Fruit fly (Drosophila melanogaster) whole organism, embryonic: Measurements from ENCODE around the gene Vti1a.
A peak's percentile ranks its signal among the peaks of the same experiment; 100 is the strongest.

Experiments
- ATbp ChIP-seq: fragments of 200-800 bp; sonication (Bioruptor generic); optimal IDR thresholded peaks from 2 replicates; lab custom pipeline; 2017; ENCODE audit warnings: missing biosample characterization, mild to moderate bottlenecking, missing genetic modification characterization, missing genetic modification reagents
- CG10366 ChIP-seq: fragments of 200-800 bp; sonication (Bioruptor generic); IDR thresholded peaks from 2 replicates; pipeline ENCODE4 v1.3.6; 2022; ENCODE audit warnings: missing biosample characterization, missing genetic modification characterization
- CG12659 ChIP-seq: fragments of 200-800 bp; sonication (Bioruptor generic); optimal IDR thresholded peaks from 3 replicates; lab custom pipeline; 2017; ENCODE audit warnings: mild to moderate bottlenecking, missing biosample characterization, missing genetic modification reagents, missing genetic modification characterization
- CG15073 ChIP-seq: fragments of 200-800 bp; sonication (Bioruptor generic); optimal IDR thresholded peaks from 2 replicates; lab custom pipeline; 2016; ENCODE audit warnings: missing biosample characterization, missing genetic modification characterization
- CG15514 ChIP-seq: fragments of 200-800 bp; sonication (Bioruptor generic); optimal IDR thresholded peaks from 3 replicates; lab custom pipeline; 2017; ENCODE audit warnings: missing biosample characterization, missing genetic modification characterization, mild to moderate bottlenecking, moderate library complexity, missing genetic modification reagents
- CG16813 ChIP-seq: fragments of 200-800 bp; sonication (Bioruptor generic); IDR thresholded peaks from 3 replicates; pipeline ENCODE4 v1.3.6; 2022; ENCODE audit warnings: missing biosample characterization, missing genetic modification characterization; ENCODE audit not compliant: partially characterized antibody
- CG1832 ChIP-seq: fragments of 200-800 bp; sonication (Bioruptor generic); optimal IDR thresholded peaks from 2 replicates; lab custom pipeline; 2017; ENCODE audit warnings: missing biosample characterization, mild to moderate bottlenecking, missing genetic modification characterization, inconsistent platforms
- CG34422 ChIP-seq: fragments of 200-800 bp; sonication (Bioruptor generic); IDR thresholded peaks from 3 replicates; pipeline ENCODE4 v1.3.6; 2022; ENCODE audit warnings: missing biosample characterization, missing genetic modification characterization
- CG4617 ChIP-seq: fragments of 200-800 bp; sonication (Bioruptor generic); optimal IDR thresholded peaks from 3 replicates; lab custom pipeline; 2016; ENCODE audit warnings: missing biosample characterization, missing genetic modification characterization, borderline replicate concordance
- CG6791 ChIP-seq: fragments of 200-800 bp; sonication (Bioruptor generic); IDR thresholded peaks from 3 replicates; pipeline ENCODE4 v1.3.6; 2022; ENCODE audit warnings: missing biosample characterization, missing genetic modification characterization; ENCODE audit not compliant: partially characterized antibody
- CG6854 ChIP-seq: fragments of 200-800 bp; sonication (Bioruptor generic); optimal IDR thresholded peaks from 3 replicates; lab custom pipeline; 2017; ENCODE audit warnings: missing biosample characterization, mild to moderate bottlenecking, missing genetic modification characterization
- CG9609 ChIP-seq: fragments of 200-800 bp; sonication (Bioruptor generic); optimal IDR thresholded peaks from 3 replicates; lab custom pipeline; 2016; ENCODE audit warnings: missing biosample characterization, missing genetic modification characterization
- CG9727 ChIP-seq: fragments of 200-800 bp; sonication (Bioruptor generic); optimal IDR thresholded peaks from 3 replicates; lab custom pipeline; 2017; ENCODE audit warnings: missing biosample characterization, mild to moderate bottlenecking, missing genetic modification characterization
- Deaf1 ChIP-seq: fragments of 200-800 bp; optimal IDR thresholded peaks from 3 replicates; lab custom pipeline; 2019; ENCODE audit warnings: missing biosample characterization, mild to moderate bottlenecking, missing genetic modification characterization, moderate library complexity
- Dll ChIP-seq: fragments of 200-800 bp; sonication (Bioruptor generic); IDR thresholded peaks from 4 replicates; pipeline ENCODE4 v1.3.6; 2022; ENCODE audit warnings: missing biosample characterization, missing genetic modification characterization; ENCODE audit not compliant: partially characterized antibody
- Doc2 ChIP-seq: fragments of 200-800 bp; sonication (Bioruptor generic); IDR thresholded peaks from 2 replicates; pipeline ENCODE4 v1.3.6; 2022; ENCODE audit warnings: missing biosample characterization, missing genetic modification characterization
- Hand ChIP-seq: fragments of 200-800 bp; sonication (Bioruptor generic); optimal IDR thresholded peaks from 2 replicates; lab custom pipeline; 2017; ENCODE audit warnings: mild to moderate bottlenecking, missing biosample characterization, missing genetic modification reagents, missing genetic modification characterization
- Hey ChIP-seq: fragments of 200-800 bp; sonication (Bioruptor generic); optimal IDR thresholded peaks from 3 replicates; lab custom pipeline; 2018; ENCODE audit warnings: missing biosample characterization, mild to moderate bottlenecking, missing genetic modification characterization
- Lhr ChIP-seq: fragments of 200-800 bp; sonication (Bioruptor generic); optimal IDR thresholded peaks from 3 replicates; lab custom pipeline; 2017; ENCODE audit warnings: mild to moderate bottlenecking, missing biosample characterization, missing genetic modification reagents, missing genetic modification characterization
- Nf-YB ChIP-seq: fragments of 200-800 bp; sonication (Bioruptor generic); optimal IDR thresholded peaks from 3 replicates; lab custom pipeline; 2019; ENCODE audit warnings: missing biosample characterization, mild to moderate bottlenecking, missing genetic modification characterization, moderate library complexity
- Nf-YC ChIP-seq: fragments of 200-800 bp; optimal IDR thresholded peaks from 3 replicates; lab custom pipeline; 2019; ENCODE audit warnings: missing biosample characterization, mild to moderate bottlenecking, missing genetic modification characterization, moderate library complexity
- Rfx ChIP-seq: fragments of 200-800 bp; sonication (Bioruptor generic); IDR thresholded peaks from 2 replicates; pipeline ENCODE4 v1.3.6; 2022; ENCODE audit warnings: missing biosample characterization, missing genetic modification characterization
- Scr ChIP-seq: fragments of 200-800 bp; sonication (Bioruptor generic); IDR thresholded peaks from 2 replicates; pipeline ENCODE4 v1.3.6; 2022; ENCODE audit warnings: missing biosample characterization, missing genetic modification characterization; ENCODE audit not compliant: partially characterized antibody
- Tbp ChIP-seq: fragments of >200 bp; optimal IDR thresholded peaks from 2 replicates; lab custom pipeline; 2018; ENCODE audit warnings: missing biosample characterization, missing genetic modification characterization
- bowl ChIP-seq: fragments of 200-800 bp; sonication (Bioruptor generic); IDR thresholded peaks from 2 replicates; pipeline ENCODE4 v1.3.6; 2022; ENCODE audit warnings: missing biosample characterization, missing genetic modification characterization
- cas ChIP-seq: fragments of 200-800 bp; sonication (Bioruptor generic); IDR thresholded peaks from 2 replicates; pipeline ENCODE4 v1.3.6; 2022; ENCODE audit warnings: missing biosample characterization, missing genetic modification characterization
- chinmo ChIP-seq: fragments of 200-800 bp; sonication (Bioruptor generic); IDR thresholded peaks from 4 replicates; pipeline ENCODE4 v1.3.6; 2022; ENCODE audit warnings: missing biosample characterization, missing genetic modification characterization; ENCODE audit not compliant: partially characterized antibody
- chm ChIP-seq: fragments of 200-800 bp; sonication (Bioruptor generic); IDR thresholded peaks from 2 replicates; pipeline ENCODE4 v1.3.6; 2022; ENCODE audit warnings: missing biosample characterization, missing genetic modification characterization
- emc ChIP-seq: fragments of 200-800 bp; sonication (Bioruptor generic); optimal IDR thresholded peaks from 2 replicates; lab custom pipeline; 2016; ENCODE audit warnings: missing biosample characterization, missing genetic modification characterization
- ems ChIP-seq: fragments of 200-800 bp; sonication (Bioruptor generic); optimal IDR thresholded peaks from 3 replicates; lab custom pipeline; 2016; ENCODE audit warnings: missing biosample characterization, missing genetic modification characterization
- ewg ChIP-seq: fragments of 200-800 bp; sonication (Bioruptor generic); optimal IDR thresholded peaks from 3 replicates; lab custom pipeline; 2017; ENCODE audit warnings: mild to moderate bottlenecking, missing biosample characterization, missing genetic modification reagents, missing genetic modification characterization
- gem ChIP-seq: fragments of 200-800 bp; sonication (Bioruptor generic); optimal IDR thresholded peaks from 2 replicates; lab custom pipeline; 2019; ENCODE audit warnings: missing biosample characterization, mild to moderate bottlenecking, missing genetic modification characterization, moderate library complexity
- gfzf ChIP-seq: fragments of 200-800 bp; sonication (Bioruptor generic); optimal IDR thresholded peaks from 2 replicates; lab custom pipeline; 2016; ENCODE audit warnings: missing biosample characterization, mild to moderate bottlenecking, missing genetic modification characterization, moderate library complexity
- gsb-n ChIP-seq: fragments of 200-800 bp; sonication (Bioruptor generic); optimal IDR thresholded peaks from 3 replicates; lab custom pipeline; 2018; ENCODE audit warnings: missing biosample characterization, mild to moderate bottlenecking, missing genetic modification characterization
- hkb ChIP-seq, 2 experiments: fragments of 200-800 bp in 1 of 2; fragments of >200 bp in 1 of 2; sonication (Bioruptor generic) in 1 of 2; IDR thresholded peaks in 1 of 2; optimal IDR thresholded peaks in 1 of 2; 2 replicates each; pipeline versions ENCODE4 v1.3.6 to Lab custom; 2017 to 2022; ENCODE audit warnings: missing biosample characterization in 1 of 2, missing genetic modification characterization in 1 of 2
- lov ChIP-seq, 2 experiments: fragments of 200-800 bp in 1 of 2; fragments of >200 bp in 1 of 2; sonication (Bioruptor generic) in 1 of 2; IDR thresholded peaks in 1 of 2; optimal IDR thresholded peaks in 1 of 2; 2 replicates in 1 of 2; 3 replicates in 1 of 2; pipeline versions ENCODE4 v1.3.6 to Lab custom; 2017 to 2022; ENCODE audit warnings: missing biosample characterization in 1 of 2, missing genetic modification characterization in 1 of 2
- nerfin-1 ChIP-seq: fragments of 200-800 bp; sonication (Bioruptor generic); optimal IDR thresholded peaks from 3 replicates; lab custom pipeline; 2019; ENCODE audit warnings: missing biosample characterization, mild to moderate bottlenecking, missing genetic modification characterization, moderate library complexity
- nerfin-2 ChIP-seq: fragments of 200-800 bp; sonication (Bioruptor generic); IDR thresholded peaks from 2 replicates; pipeline ENCODE4 v1.3.6; 2022; ENCODE audit warnings: missing biosample characterization, missing genetic modification characterization; ENCODE audit not compliant: partially characterized antibody
- org-1 ChIP-seq: fragments of 200-800 bp; sonication (Bioruptor generic); optimal IDR thresholded peaks from 2 replicates; lab custom pipeline; 2017; ENCODE audit warnings: missing biosample characterization, missing genetic modification characterization
- pan ChIP-seq, 4 experiments: fragments of >200 bp in 3 of 4; fragments of 200-800 bp in 1 of 4; sonication (Bioruptor generic) in 1 of 4; optimal IDR thresholded peaks in 3 of 4; IDR thresholded peaks in 1 of 4; 2 replicates each; pipeline versions ENCODE4 v1.3.6 to Lab custom; 2017 to 2022; ENCODE audit warnings: missing biosample characterization in 2 of 4, missing genetic modification characterization in 2 of 4, mixed read lengths in 1 of 4
- pros ChIP-seq: fragments of 200-800 bp; sonication (Bioruptor generic); optimal IDR thresholded peaks from 3 replicates; lab custom pipeline; 2019; ENCODE audit warnings: missing biosample characterization, mild to moderate bottlenecking, missing genetic modification characterization, moderate library complexity
- sd ChIP-seq: fragments of 200-800 bp; sonication (Bioruptor generic); optimal IDR thresholded peaks from 3 replicates; lab custom pipeline; 2018; ENCODE audit warnings: missing biosample characterization, mild to moderate bottlenecking, missing genetic modification characterization, moderate library complexity
- sens ChIP-seq: fragments of 200-800 bp; sonication (Bioruptor generic); peaks from one replicate; lab custom pipeline; 2016; ENCODE audit warnings: missing biosample characterization, missing genetic modification characterization
- seq ChIP-seq: fragments of 200-800 bp; sonication (Bioruptor generic); IDR thresholded peaks from 2 replicates; pipeline ENCODE4 v1.3.6; 2022; ENCODE audit warnings: missing biosample characterization, missing genetic modification characterization
- sna ChIP-seq: fragments of 200-800 bp; sonication (Bioruptor generic); IDR thresholded peaks from 2 replicates; pipeline ENCODE4 v1.3.6; 2022; ENCODE audit warnings: missing biosample characterization, missing genetic modification characterization; ENCODE audit not compliant: partially characterized antibody
- stc ChIP-seq: fragments of 200-800 bp; sonication (Bioruptor generic); IDR thresholded peaks from 2 replicates; pipeline ENCODE4 v1.3.6; 2022; ENCODE audit warnings: missing biosample characterization, missing genetic modification characterization
- twi ChIP-seq: fragments of 200-800 bp; optimal IDR thresholded peaks from 2 replicates; lab custom pipeline; 2019; ENCODE audit warnings: missing biosample characterization, mild to moderate bottlenecking, missing genetic modification characterization, moderate library complexity
- unc-4 ChIP-seq: fragments of 200-800 bp; sonication (Bioruptor generic); IDR thresholded peaks from 2 replicates; pipeline ENCODE4 v1.3.6; 2022; ENCODE audit warnings: missing biosample characterization, missing genetic modification characterization; ENCODE audit not compliant: partially characterized antibody

Vti1a gene

dm6 chr3L:675856-676255 lies 16.9 kb downstream of the Vti1a start:
- TF ChIP-seq ems, result no peak
- no peak for TF ChIP-seq CG34422 (GFP tag; lab: Robert Waterston, UW)
- TF ChIP-seq Dll (GFP tag; lab: Robert Waterston, UW), result no peak
- no peak for TF ChIP-seq Nf-YC (tag; lab: Kevin White, UChicago)
- TF ChIP-seq Hey (tag; lab: Kevin White, UChicago), result peak; percentile 45
- no peak for TF ChIP-seq sna (GFP tag; lab: Robert Waterston, UW)
- peak; percentile 57 for TF ChIP-seq gsb-n (tag; lab: Kevin White, UChicago)
- TF ChIP-seq unc-4 (GFP tag; lab: Robert Waterston, UW), result no peak
- no peak for TF ChIP-seq CG12659 (GFP tag; lab: Kevin White, UChicago)
- TF ChIP-seq sens, result peak; percentile 41
- no peak for TF ChIP-seq CG10366
- peak; percentile 37; the same call in 1 of the 2 replicates for TF ChIP-seq seq
- TF ChIP-seq pan (optimal IDR thresholded peaks at IDR 0.05; lab: Kevin White, UChicago), result no peak
- no peak for TF ChIP-seq pan (GFP tag; optimal IDR thresholded peaks at IDR 0.05 in 1 of 2, IDR thresholded peaks at IDR 0.05 in 1 of 2)
- TF ChIP-seq stc, result no peak
- no peak for TF ChIP-seq Doc2
- TF ChIP-seq ATbp (GFP tag; lab: Kevin White, UChicago), result no peak
- TF ChIP-seq CG1832 (GFP tag; lab: Kevin White, UChicago), result no peak
- TF ChIP-seq twi (tag; lab: Kevin White, UChicago), result no peak
- peak; percentile 81 for TF ChIP-seq pros (GFP tag; lab: Kevin White, UChicago)
- no peak for TF ChIP-seq lov (optimal IDR thresholded peaks at IDR 0.05; lab: Kevin White, UChicago)
- 0 out of 3 replicates have a peak, but pooled peaks have one; percentile 25 for TF ChIP-seq lov (GFP tag; IDR thresholded peaks at IDR 0.05; lab: Robert Waterston, UW)
- TF ChIP-seq emc (GFP tag; lab: Kevin White, UChicago), result no peak
- TF ChIP-seq gfzf (GFP tag; lab: Kevin White, UChicago), result no peak
- peak; percentile 65 for TF ChIP-seq nerfin-1
- no peak for TF ChIP-seq CG16813 (GFP tag; lab: Robert Waterston, UW)
- no peak for TF ChIP-seq bowl
- TF ChIP-seq CG9609 (GFP tag; lab: Kevin White, UChicago), result no peak
- no peak for TF ChIP-seq gem (tag; lab: Kevin White, UChicago)
- TF ChIP-seq CG4617 (GFP tag; lab: Kevin White, UChicago), result no peak
- no peak for TF ChIP-seq Rfx (GFP tag; lab: Robert Waterston, UW)
- TF ChIP-seq CG15073, result no peak
- TF ChIP-seq CG15514 (GFP tag; lab: Kevin White, UChicago), result no peak
- TF ChIP-seq Lhr (GFP tag; lab: Kevin White, UChicago), result no peak
- no peak for TF ChIP-seq cas
- TF ChIP-seq org-1 (GFP tag; lab: Kevin White, UChicago), result no peak

dm6 chr3L:673324-673723 lies 19.4 kb downstream of the Vti1a start:
- peak; percentile 52 for TF ChIP-seq nerfin-2 (GFP tag; lab: Robert Waterston, UW)
- peak; percentile 53; the same call in 1 of the 3 replicates for TF ChIP-seq CG6791 (GFP tag; lab: Robert Waterston, UW)
- peak; percentile 23; the same call in 1 of the 2 replicates for TF ChIP-seq sna (GFP tag; lab: Robert Waterston, UW)
- TF ChIP-seq sens, result peak; percentile 41
- TF ChIP-seq chinmo, result 0 out of 4 replicates have a peak, but pooled peaks have one; percentile 66
- peak; percentile 4 for TF ChIP-seq ewg
- peak; percentile 63 for TF ChIP-seq sd (tag; lab: Kevin White, UChicago)
- TF ChIP-seq Deaf1 (tag; lab: Kevin White, UChicago), result peak; percentile 94
- no peak for TF ChIP-seq CG6854 (GFP tag; lab: Kevin White, UChicago)
- no peak for TF ChIP-seq CG9727 (GFP tag; lab: Kevin White, UChicago)
- 0 out of 2 replicates have a peak, but pooled peaks have one; percentile 13 for TF ChIP-seq Scr (GFP tag; lab: Robert Waterston, UW)
- peak; percentile 94 for TF ChIP-seq Nf-YC (tag; lab: Kevin White, UChicago)
- TF ChIP-seq Hand (GFP tag; lab: Kevin White, UChicago), result no peak
- peak; percentile 92 for TF ChIP-seq Nf-YB (GFP tag; lab: Kevin White, UChicago)
- TF ChIP-seq chm (GFP tag; lab: Robert Waterston, UW), result peak; percentile 30; the same call in 1 of the 2 replicates
- peak; percentile 54 for TF ChIP-seq pros (GFP tag; lab: Kevin White, UChicago)
- TF ChIP-seq Tbp, result peak; percentile 46
- TF ChIP-seq hkb (optimal IDR thresholded peaks at IDR 0.05; lab: Kevin White, UChicago), result peak; percentile 63
- TF ChIP-seq hkb (GFP tag; IDR thresholded peaks at IDR 0.05; lab: Robert Waterston, UW), result no peak
